Worm (Caenorhabditis elegans) whole organism, late embryonic: ENCODE measurements around the gene F44E2.8.

ENCODE experiments used
- dmd-4 ChIP-seq: sonication (generic microtip); optimal IDR thresholded peaks from 2 replicates; lab custom pipeline; 2016; ENCODE audit warnings: borderline replicate concordance, missing genetic modification characterization, missing compliant biosample characterization
- elt-4 ChIP-seq: sonication (generic microtip); optimal IDR thresholded peaks from 2 replicates; lab custom pipeline; 2016; ENCODE audit warnings: missing genetic modification characterization, missing compliant biosample characterization
- lim-6 ChIP-seq: sonication (generic microtip); optimal IDR thresholded peaks from 2 replicates; lab custom pipeline; 2016; ENCODE audit warnings: missing genetic modification characterization, missing compliant biosample characterization
- nhr-11 ChIP-seq: fragments of 150-350 bp; optimal IDR thresholded peaks from 2 replicates; lab custom pipeline; 2014; ENCODE audit warnings: missing biosample characterization, missing genetic modification characterization
- rnt-1 ChIP-seq: sonication (generic microtip); optimal IDR thresholded peaks from 2 replicates; lab custom pipeline; 2016; ENCODE audit warnings: missing genetic modification characterization, missing compliant biosample characterization
- sdc-2 ChIP-seq: sonication (generic microtip); optimal IDR thresholded peaks from 2 replicates; lab custom pipeline; 2016; ENCODE audit warnings: missing genotype, missing genetic modification characterization, missing compliant biosample characterization
- tbx-2 ChIP-seq: sonication (generic microtip); optimal IDR thresholded peaks from 2 replicates; lab custom pipeline; 2016; ENCODE audit warnings: missing genetic modification characterization, missing compliant biosample characterization
- unc-55 ChIP-seq: sonication (generic microtip); optimal IDR thresholded peaks from 2 replicates; lab custom pipeline; 2017; ENCODE audit warnings: missing biosample characterization, missing genetic modification reagents, missing genetic modification characterization

DNA sequence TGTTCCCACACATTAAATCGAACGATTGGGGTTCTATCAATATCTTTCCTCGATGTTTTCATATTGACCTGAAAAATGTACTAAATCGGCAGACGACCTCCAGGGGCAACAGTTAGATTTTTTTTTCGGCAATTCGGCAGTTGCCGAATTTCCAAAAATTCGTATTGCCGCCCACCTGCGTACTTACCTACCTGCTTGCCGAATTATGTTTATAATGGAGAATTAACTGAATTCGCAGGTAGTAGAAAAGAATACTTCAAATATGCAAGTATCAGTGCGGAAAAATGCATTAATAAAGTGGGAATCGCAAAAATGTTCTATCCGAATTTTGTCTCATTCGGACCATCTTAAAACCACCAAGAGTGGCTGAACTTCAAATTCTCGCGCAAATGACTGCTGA is 20.0 kb upstream of the F44E2.8 start:
- TF ChIP-seq dmd-4 (tag; lab: Kevin White, UChicago) (no peak), elt-4 (tag; lab: Kevin White, UChicago) (no peak), lim-6 (tag; lab: Kevin White, UChicago) (no peak), rnt-1 (no peak), unc-55 (no peak), sdc-2 (tag; lab: Kevin White, UChicago) (no peak), tbx-2 (tag; lab: Kevin White, UChicago) (no peak), nhr-11 (tag; lab: Kevin White, UChicago) (no peak)
